Fruit fly (Drosophila melanogaster) Kc167 (cell line): ENCODE data around the gene CG32640.
"Not testable (repeated sequence)": the region's sequence is repeated elsewhere in the genome, so short reads cannot be mapped to it uniquely, and the experiment has no call there.

Source experiments
- Myc ChIP-seq: fragments of >200 bp; optimal IDR thresholded peaks from 2 replicates; lab custom pipeline; 2017; ENCODE audit warnings: missing external identifiers
- Sin3A ChIP-seq: fragments of >200 bp; optimal IDR thresholded peaks from 2 replicates; lab custom pipeline; 2018; ENCODE audit warnings: missing external identifiers
- h ChIP-seq: fragments of >200 bp; optimal IDR thresholded peaks from 3 replicates; lab custom pipeline; 2018; ENCODE audit warnings: missing external identifiers
- insv ChIP-seq: fragments of >200 bp; optimal IDR thresholded peaks from 3 replicates; lab custom pipeline; 2018; ENCODE audit warnings: missing external identifiers
- psq ChIP-seq: fragments of >200 bp; optimal IDR thresholded peaks from 2 replicates; lab custom pipeline; 2017; ENCODE audit warnings: missing external identifiers
- ttk ChIP-seq: sonication (Bioruptor generic); optimal IDR thresholded peaks from 2 replicates; lab custom pipeline; 2017; ENCODE audit warnings: missing external identifiers

CG32640 gene

dm6 chrX:13159481-13159880 is 18.3 kb upstream of the CG32640 start, which contains the start of the genes Bap60 and CG12096:
Gene Bap60 (minus strand): TSS chrX:13159508.
Gene CG12096 (plus strand): TSS chrX:13159604.
- TF ChIP-seq psq (lab: Kevin White, UChicago): no peak
- TF ChIP-seq h (lab: Kevin White, UChicago): no peak
- no peak for TF ChIP-seq Sin3A (lab: Kevin White, UChicago)
- TF ChIP-seq Myc: no peak
- no peak for TF ChIP-seq ttk (lab: Kevin White, UChicago)
- no peak for TF ChIP-seq insv (lab: Kevin White, UChicago)

dm6 chrX:13172865-13173264 is 4.9 kb upstream of the CG32640 start:
- TF ChIP-seq Myc (no peak), ttk (lab: Kevin White, UChicago) (no peak), h (lab: Kevin White, UChicago) (no peak), psq (lab: Kevin White, UChicago) (no peak), insv (lab: Kevin White, UChicago) (no peak), Sin3A (lab: Kevin White, UChicago) (no peak)

- TF ChIP-seq Sin3A, insv, psq (lab: Kevin White, UChicago): not testable (repeated sequence)
These were observed 6.4 kb downstream of the CG32640 start, which contains the start of gene CG32641 for dm6 chrX:13184178-13184577. Gene CG32641 (plus strand): TSS chrX:13184478.

- TF ChIP-seq Sin3A (lab: Kevin White, UChicago): no peak
- TF ChIP-seq Myc: no peak
- no peak for TF ChIP-seq h (lab: Kevin White, UChicago)
- TF ChIP-seq insv (lab: Kevin White, UChicago): no peak
- no peak for TF ChIP-seq ttk (lab: Kevin White, UChicago)
- no peak for TF ChIP-seq psq (lab: Kevin White, UChicago)
These were observed 11.2 kb downstream of the CG32640 start, which contains the start of gene Lgr4 for dm6 chrX:13189032-13189431. Gene Lgr4 (minus strand): TSS chrX:13189164.

- TF ChIP-seq insv (lab: Kevin White, UChicago) (no peak), psq (lab: Kevin White, UChicago) (no peak), Myc (no peak), Sin3A (lab: Kevin White, UChicago) (no peak), ttk (lab: Kevin White, UChicago) (no peak), h (lab: Kevin White, UChicago) (no peak)
These were observed 14.0 kb downstream of the CG32640 start, which contains the start of gene CG12723 for dm6 chrX:13191783-13192182. Gene CG12723 (minus strand): TSS chrX:13191883.

dm6 chrX:13192239-13192638 is 14.4 kb downstream of the CG32640 start:
- TF ChIP-seq ttk (lab: Kevin White, UChicago) (no peak), insv (lab: Kevin White, UChicago) (no peak), Sin3A (lab: Kevin White, UChicago) (no peak)

- TF ChIP-seq h (lab: Kevin White, UChicago): no peak
- TF ChIP-seq psq (lab: Kevin White, UChicago): no peak
- TF ChIP-seq Sin3A (lab: Kevin White, UChicago): no peak
- no peak for TF ChIP-seq Myc
These were observed 16.4 kb downstream of the CG32640 start, which contains the start of gene Coq5 for dm6 chrX:13194249-13194648. Gene Coq5 (minus strand): TSS chrX:13194551.

dm6 chrX:13202162-13202561 is 24.4 kb downstream of the CG32640 start, which contains the start of gene CG44437:
Gene CG44437 (minus strand): TSS chrX:13202262.
- TF ChIP-seq ttk (lab: Kevin White, UChicago) (no peak), h (lab: Kevin White, UChicago) (no peak), insv (lab: Kevin White, UChicago) (no peak), Sin3A (lab: Kevin White, UChicago) (no peak), Myc (no peak), psq (lab: Kevin White, UChicago) (no peak)

dm6 chrX:13204718-13205117 is 26.9 kb downstream of the CG32640 start:
- TF ChIP-seq Myc: no peak
- no peak for TF ChIP-seq Sin3A (lab: Kevin White, UChicago)
- no peak for TF ChIP-seq psq (lab: Kevin White, UChicago)
- no peak for TF ChIP-seq ttk (lab: Kevin White, UChicago)
- no peak for TF ChIP-seq h (lab: Kevin White, UChicago)
- TF ChIP-seq insv (lab: Kevin White, UChicago): no peak

- TF ChIP-seq h (lab: Kevin White, UChicago): no peak
- TF ChIP-seq ttk (lab: Kevin White, UChicago): no peak
- no peak for TF ChIP-seq Sin3A (lab: Kevin White, UChicago)
- TF ChIP-seq insv (lab: Kevin White, UChicago): no peak
- no peak for TF ChIP-seq Myc
- no peak for TF ChIP-seq psq (lab: Kevin White, UChicago)
These were observed 30.3 kb downstream of the CG32640 start for dm6 chrX:13208075-13208474.

dm6 chrX:13208554-13208953 is 30.7 kb downstream of the CG32640 start:
- TF ChIP-seq h (lab: Kevin White, UChicago): no peak
- TF ChIP-seq psq (lab: Kevin White, UChicago): no peak
- TF ChIP-seq Sin3A (lab: Kevin White, UChicago): no peak

dm6 chrX:13209410-13209809 is 31.6 kb downstream of the CG32640 start:
- no peak for TF ChIP-seq insv (lab: Kevin White, UChicago)
- no peak for TF ChIP-seq Myc
- no peak for TF ChIP-seq h (lab: Kevin White, UChicago)
- TF ChIP-seq ttk (lab: Kevin White, UChicago): no peak
- TF ChIP-seq Sin3A (lab: Kevin White, UChicago): no peak
- TF ChIP-seq psq (lab: Kevin White, UChicago): no peak
